Fruit fly (Drosophila melanogaster): ENCODE measurements around the gene B52.

The B52 gene

dm6 chr3R:13683624-13684568 is 22.8 kb downstream of the B52 start, which contains the start of gene flfl (continued):
- no peak for TF ChIP-seq fru (optimal IDR thresholded peaks at IDR 0.05)
- TF ChIP-seq gfzf (GFP tag; optimal IDR thresholded peaks at IDR 0.05), result peak; percentile 63
- peak; percentile 9 for TF ChIP-seq CG8359 (GFP tag; optimal IDR thresholded peaks at IDR 0.05; ENCODE audit: borderline replicate concordance)
- TF ChIP-seq CG34422 (GFP tag; IDR thresholded peaks at IDR 0.05), result no peak
- no peak for TF ChIP-seq CG4820 (GFP tag; optimal IDR thresholded peaks at IDR 0.05)
- no peak for TF ChIP-seq unc-4 (GFP tag; IDR thresholded peaks at IDR 0.05; ENCODE audit: partially characterized antibody)
- TF ChIP-seq Atf3 (GFP tag; optimal IDR thresholded peaks at IDR 0.05), result peak; percentile 31
- TF ChIP-seq onecut (GFP tag; IDR thresholded peaks at IDR 0.05), result no peak
- peak; percentile 50 for TF ChIP-seq nerfin-1 (tag; optimal IDR thresholded peaks at IDR 0.05)
- TF ChIP-seq danr (GFP tag; IDR thresholded peaks at IDR 0.05), result no peak
- no peak for TF ChIP-seq ase (GFP tag; IDR thresholded peaks at IDR 0.05)
- peak; percentile 70 for TF ChIP-seq HmgZ (tag; optimal IDR thresholded peaks at IDR 0.05)
- peak; percentile 28 for TF ChIP-seq emc (GFP tag; optimal IDR thresholded peaks at IDR 0.05)
- TF ChIP-seq CG17328 (GFP tag; IDR thresholded peaks at IDR 0.05), result no peak
- TF ChIP-seq nmo (GFP tag; optimal IDR thresholded peaks at IDR 0.05), result peak; percentile 51
- TF ChIP-seq unpg (GFP tag; optimal IDR thresholded peaks at IDR 0.05), result no peak
- no peak for TF ChIP-seq Mes4 (GFP tag; optimal IDR thresholded peaks at IDR 0.05)
- no peak for TF ChIP-seq ssp (GFP tag; IDR thresholded peaks at IDR 0.05)
- TF ChIP-seq stwl (tag; optimal IDR thresholded peaks at IDR 0.05), result peak; percentile 32
- peak; percentile 75 for TF ChIP-seq CG17186 (GFP tag; optimal IDR thresholded peaks at IDR 0.05)
- no peak for TF ChIP-seq CG17612 (GFP tag; IDR thresholded peaks at IDR 0.05)
- TF ChIP-seq CG13296 (GFP tag; optimal IDR thresholded peaks at IDR 0.05), result no peak
- TF ChIP-seq Hr51 (GFP tag; optimal IDR thresholded peaks at IDR 0.05), result peak in 1 of 2 experiments; percentile 26
- no peak for TF ChIP-seq Spps (tag; optimal IDR thresholded peaks at IDR 0.05)
- peak; percentile 13 for TF ChIP-seq pum (GFP tag; optimal IDR thresholded peaks at IDR 0.05)
- no peak for TF ChIP-seq CG1024 (GFP tag; IDR thresholded peaks at IDR 0.05)
- TF ChIP-seq CG1603 (tag; optimal IDR thresholded peaks at IDR 0.05), result peak; percentile 78
- TF ChIP-seq CG10959 (GFP tag; IDR thresholded peaks at IDR 0.05), result no peak
- TF ChIP-seq Poxn (GFP tag; IDR thresholded peaks at IDR 0.05), result no peak
- peak; percentile 50 for TF ChIP-seq ERR (GFP tag; optimal IDR thresholded peaks at IDR 0.05)
- no peak for TF ChIP-seq lmd (GFP tag; IDR thresholded peaks at IDR 0.05)
- TF ChIP-seq aop (GFP tag; IDR thresholded peaks at IDR 0.05), result no peak
- no peak for TF ChIP-seq C15 (GFP tag; IDR thresholded peaks at IDR 0.05)
- peak; percentile 3 for TF ChIP-seq HHEX (GFP tag; optimal IDR thresholded peaks at IDR 0.05)
- TF ChIP-seq CoRest (tag; optimal IDR thresholded peaks at IDR 0.05), result peak; percentile 35
- peak; percentile 94 for TF ChIP-seq MESR4 (GFP tag; optimal IDR thresholded peaks at IDR 0.05)
- no peak for TF ChIP-seq vvl (GFP tag; IDR thresholded peaks at IDR 0.05)
- TF ChIP-seq Kr (GFP tag; optimal IDR thresholded peaks at IDR 0.05), result no peak
- peak; percentile 54 for TF ChIP-seq CG9797 (GFP tag; optimal IDR thresholded peaks at IDR 0.05)
- TF ChIP-seq CG2712 (tag; optimal IDR thresholded peaks at IDR 0.05), result peak; percentile 30
- no peak for TF ChIP-seq CG4730 (GFP tag; IDR thresholded peaks at IDR 0.05)
- TF ChIP-seq CG2678 (tag; optimal IDR thresholded peaks at IDR 0.05), result peak; percentile 13
- TF ChIP-seq fd102C (GFP tag; optimal IDR thresholded peaks at IDR 0.05), result no peak
- peak; percentile 23 for TF ChIP-seq ftz-f1 (GFP tag; optimal IDR thresholded peaks at IDR 0.05)
- TF ChIP-seq CG7556 (GFP tag; optimal IDR thresholded peaks at IDR 0.05), result peak; percentile 9
- no peak for TF ChIP-seq cwo (GFP tag; optimal IDR thresholded peaks at IDR 0.05)
- TF ChIP-seq CG2116 (GFP tag; optimal IDR thresholded peaks at IDR 0.05), result peak; percentile 98
- TF ChIP-seq maf-S (GFP tag; optimal IDR thresholded peaks at IDR 0.05), result peak; percentile 24
- peak; percentile 44 for TF ChIP-seq CG12071 (GFP tag; optimal IDR thresholded peaks at IDR 0.05)
